Worm (Caenorhabditis elegans) whole organism, young adult: ENCODE measurements around the gene bus-4.
A peak's percentile ranks its signal among the peaks of the same experiment; 100 is the strongest.

ENCODE experiments used
- C17E4.6 ChIP-seq: fragments of 200-800 bp; sonication (Bioruptor generic); IDR thresholded peaks from 2 replicates; pipeline ENCODE4 v1.3.6; 2022; ENCODE audit warnings: missing genetic modification reagents, missing genetic modification characterization, missing compliant biosample characterization
- F33H1.4 ChIP-seq: fragments of 200-800 bp; sonication (Bioruptor generic); IDR thresholded peaks from 2 replicates; pipeline ENCODE4 v1.3.6; 2022; ENCODE audit warnings: missing genetic modification reagents, missing genetic modification characterization, missing compliant biosample characterization
- F37B4.10 ChIP-seq: fragments of 200-800 bp; sonication (Bioruptor generic); IDR thresholded peaks from 2 replicates; pipeline ENCODE4 v1.3.6; 2022; ENCODE audit warnings: missing genetic modification characterization, missing compliant biosample characterization
- F55B11.4 ChIP-seq: sonication (generic microtip); optimal IDR thresholded peaks from 2 replicates; lab custom pipeline; 2016; ENCODE audit warnings: missing compliant biosample characterization, missing genetic modification characterization, borderline replicate concordance; ENCODE audit not compliant: insufficient read depth
- F57C9.4 ChIP-seq: sonication (generic microtip); optimal IDR thresholded peaks from 2 replicates; lab custom pipeline; 2017; ENCODE audit warnings: mild to moderate bottlenecking, missing genetic modification characterization, missing compliant biosample characterization
- K12H6.12 ChIP-seq: fragments of 200-800 bp; sonication (Bioruptor generic); optimal IDR thresholded peaks from 2 replicates; lab custom pipeline; 2018; ENCODE audit warnings: mild to moderate bottlenecking, missing genetic modification characterization, missing compliant biosample characterization
- T07F8.4 ChIP-seq: sonication (generic microtip); optimal IDR thresholded peaks from 2 replicates; lab custom pipeline; 2016; ENCODE audit warnings: mild to moderate bottlenecking, missing genetic modification characterization, moderate library complexity, missing compliant biosample characterization
- Y53G8AR.9 ChIP-seq: fragments of 200-800 bp; sonication (Bioruptor generic); conservative IDR thresholded peaks from 2 replicates; pipeline ENCODE4 v1.3.6; 2022; ENCODE audit warnings: missing genetic modification reagents, missing genetic modification characterization, missing compliant biosample characterization
- Y67H2A.10 ChIP-seq: fragments of 200-800 bp; sonication (Bioruptor generic); conservative IDR thresholded peaks from 2 replicates; pipeline ENCODE4 v1.3.6; 2022; ENCODE audit warnings: missing genetic modification reagents, missing genetic modification characterization, missing compliant biosample characterization
- ama-1 ChIP-seq, 3 experiments: fragments of 150-350 bp in 1 of 3; sonication (generic microtip) in 2 of 3; optimal IDR thresholded peaks; 2 replicates each; lab custom pipeline; 2014 to 2018; ENCODE audit warnings: missing biosample characterization in 2 of 3, missing genetic modification characterization in 2 of 3, missing genetic modification reagents in 2 of 3
- aptf-2 ChIP-seq: fragments of 200-800 bp; sonication (Bioruptor generic); conservative IDR thresholded peaks from 2 replicates; pipeline ENCODE4 v1.3.6; 2022; ENCODE audit warnings: missing genetic modification reagents, missing genetic modification characterization, missing compliant biosample characterization
- aptf-3 ChIP-seq: fragments of 200-800 bp; sonication (Bioruptor generic); IDR thresholded peaks from 2 replicates; pipeline ENCODE4 v1.3.6; 2022; ENCODE audit warnings: missing genetic modification characterization, missing compliant biosample characterization
- athp-1 ChIP-seq: sonication (generic microtip); optimal IDR thresholded peaks from 2 replicates; lab custom pipeline; 2017; ENCODE audit warnings: mild to moderate bottlenecking, missing genetic modification characterization, missing compliant biosample characterization
- bed-2 ChIP-seq: fragments of 200-800 bp; sonication (Bioruptor generic); IDR thresholded peaks from 2 replicates; pipeline ENCODE4 v1.3.6; 2022; ENCODE audit warnings: missing genetic modification reagents, missing genetic modification characterization, missing compliant biosample characterization
- ceh-100 ChIP-seq: fragments of 200-800 bp; sonication (Bioruptor generic); IDR thresholded peaks from 2 replicates; pipeline ENCODE4 v1.3.6; 2022; ENCODE audit warnings: missing genetic modification reagents, missing genetic modification characterization, missing compliant biosample characterization
- ceh-58 ChIP-seq: fragments of 200-800 bp; sonication (Bioruptor generic); IDR thresholded peaks from 2 replicates; pipeline ENCODE4 v1.3.6; 2022; ENCODE audit warnings: missing genetic modification characterization, missing compliant biosample characterization
- ceh-91 ChIP-seq: fragments of 200-800 bp; sonication (Bioruptor generic); IDR thresholded peaks from 2 replicates; pipeline ENCODE4 v1.3.6; 2022; ENCODE audit warnings: missing genetic modification reagents, missing genetic modification characterization, missing compliant biosample characterization
- chd-7 ChIP-seq: sonication (generic microtip); optimal IDR thresholded peaks from 2 replicates; lab custom pipeline; 2016; ENCODE audit warnings: mild to moderate bottlenecking, missing genetic modification characterization, moderate library complexity, missing compliant biosample characterization
- die-1 ChIP-seq: sonication (generic microtip); optimal IDR thresholded peaks from 2 replicates; lab custom pipeline; 2016; ENCODE audit warnings: missing genotype, mild to moderate bottlenecking, missing genetic modification characterization, missing compliant biosample characterization
- egrh-3 ChIP-seq: fragments of 200-800 bp; sonication (Bioruptor generic); IDR thresholded peaks from 2 replicates; pipeline ENCODE4 v1.3.6; 2022; ENCODE audit warnings: missing genetic modification reagents, missing genetic modification characterization, missing compliant biosample characterization
- hsf-1 ChIP-seq: fragments of 200-800 bp; sonication (Bioruptor generic); IDR thresholded peaks from 2 replicates; pipeline ENCODE4 v1.3.6; 2022; ENCODE audit warnings: missing genetic modification reagents, missing genetic modification characterization, missing compliant biosample characterization
- lin-35 ChIP-seq, 3 experiments: fragments of 150-350 bp in 2 of 3; sonication (generic microtip) in 1 of 3; optimal IDR thresholded peaks; 2 replicates each; lab custom pipeline; 2014 to 2018; ENCODE audit warnings: missing biosample characterization in 3 of 3, missing genetic modification characterization in 3 of 3, missing genetic modification reagents in 3 of 3
- lir-1 ChIP-seq: fragments of 200-800 bp; sonication (Bioruptor generic); conservative IDR thresholded peaks from 2 replicates; pipeline ENCODE4 v1.3.6; 2022; ENCODE audit warnings: missing genetic modification reagents, missing genetic modification characterization, missing compliant biosample characterization
- lsl-1 ChIP-seq: fragments of 200-800 bp; sonication (Bioruptor generic); optimal IDR thresholded peaks from 2 replicates; lab custom pipeline; 2018; ENCODE audit warnings: mild to moderate bottlenecking, missing genetic modification characterization, moderate library complexity, missing compliant biosample characterization
- madf-6 ChIP-seq: fragments of 200-800 bp; sonication (Bioruptor generic); IDR thresholded peaks from 2 replicates; pipeline ENCODE4 v1.3.6; 2022; ENCODE audit warnings: missing genetic modification reagents, missing genetic modification characterization, missing compliant biosample characterization
- mes-4 ChIP-seq: sonication (generic microtip); optimal IDR thresholded peaks from 2 replicates; lab custom pipeline; 2016; ENCODE audit warnings: missing genotype, missing genetic modification characterization, missing compliant biosample characterization
- nfya-1 ChIP-seq: sonication (generic microtip); optimal IDR thresholded peaks from 2 replicates; lab custom pipeline; 2017; ENCODE audit warnings: antibody characterized with exemption, missing compliant biosample characterization, missing genetic modification characterization, borderline replicate concordance; ENCODE audit not compliant: insufficient read depth
- nfyb-1 ChIP-seq: fragments of 200-800 bp; sonication (Bioruptor generic); IDR thresholded peaks from 2 replicates; pipeline ENCODE4 v1.3.6; 2022; ENCODE audit warnings: missing genetic modification reagents, missing genetic modification characterization, missing compliant biosample characterization
- nhr-179 ChIP-seq: sonication (generic microtip); optimal IDR thresholded peaks from 2 replicates; lab custom pipeline; 2016; ENCODE audit warnings: mild to moderate bottlenecking, missing genetic modification characterization, missing compliant biosample characterization
- nhr-80 ChIP-seq: sonication (generic microtip); optimal IDR thresholded peaks from 2 replicates; lab custom pipeline; 2016; ENCODE audit warnings: missing genetic modification characterization, missing compliant biosample characterization
- sdz-38 ChIP-seq: sonication (generic microtip); optimal IDR thresholded peaks from 2 replicates; lab custom pipeline; 2016; ENCODE audit warnings: missing genotype, missing genetic modification characterization, missing compliant biosample characterization
- snpc-1.3 ChIP-seq: sonication (generic microtip); optimal IDR thresholded peaks from 2 replicates; lab custom pipeline; 2017; ENCODE audit warnings: missing genetic modification characterization, mild to moderate bottlenecking, missing compliant biosample characterization, antibody characterized with exemption, moderate library complexity, missing genotype, missing genetic modification reagents; ENCODE audit not compliant: insufficient read depth
- snpc-3.4 ChIP-seq: sonication (generic microtip); optimal IDR thresholded peaks from 2 replicates; lab custom pipeline; 2017; ENCODE audit warnings: missing genetic modification characterization, mild to moderate bottlenecking, missing compliant biosample characterization, antibody characterized with exemption, moderate library complexity, missing genotype, missing genetic modification reagents
- snpc-4 ChIP-seq, 5 experiments: fragments of 150-350 bp in 1 of 5; sonication (generic microtip) in 4 of 5; optimal IDR thresholded peaks; 2 replicates each; lab custom pipeline; 2014 to 2018; ENCODE audit warnings: missing genetic modification characterization in 5 of 5, missing biosample characterization in 3 of 5, antibody characterized with exemption in 2 of 5, mild to moderate bottlenecking in 2 of 5, missing compliant biosample characterization in 2 of 5, missing genotype in 2 of 5, moderate library complexity in 2 of 5, missing genetic modification reagents in 1 of 5
- tbx-9 ChIP-seq: sonication (generic microtip); optimal IDR thresholded peaks from 2 replicates; lab custom pipeline; 2016; ENCODE audit warnings: borderline replicate concordance, missing genetic modification characterization, inconsistent platforms, missing compliant biosample characterization
- unc-62 ChIP-seq: fragments of 150-350 bp; optimal IDR thresholded peaks from 2 replicates; lab custom pipeline; 2014; ENCODE audit warnings: missing biosample characterization, missing genetic modification reagents, missing genetic modification characterization
- zfh-2 ChIP-seq: fragments of 200-800 bp; sonication (Bioruptor generic); conservative IDR thresholded peaks from 2 replicates; pipeline ENCODE4 v1.3.6; 2022; ENCODE audit warnings: missing genetic modification reagents, missing genetic modification characterization, missing compliant biosample characterization
- ztf-25 ChIP-seq: fragments of 200-800 bp; sonication (Bioruptor generic); IDR thresholded peaks from 2 replicates; pipeline ENCODE4 v1.3.6; 2022; ENCODE audit warnings: missing genetic modification reagents, missing genetic modification characterization, missing compliant biosample characterization
- ztf-3 ChIP-seq: fragments of 200-800 bp; sonication (Bioruptor generic); optimal IDR thresholded peaks from 2 replicates; lab custom pipeline; 2018; ENCODE audit warnings: mild to moderate bottlenecking, missing genetic modification characterization, missing compliant biosample characterization

bus-4 gene

ce11 chrIV:4658702-4659101, 29.4 kb upstream of the bus-4 start:
- TF ChIP-seq F33H1.4 (GFP tag; lab: Robert Waterston, UW): peak; percentile 70
- peak; percentile 50 for TF ChIP-seq zfh-2 (GFP tag; lab: Robert Waterston, UW)
- peak; percentile 51; the same call in 1 of the 2 replicates for TF ChIP-seq egrh-3
- TF ChIP-seq ceh-91 (GFP tag; lab: Robert Waterston, UW): peak; percentile 9; the same call in 1 of the 2 replicates
- 0 out of 2 replicates have a peak, but pooled peaks have one; percentile 10 for TF ChIP-seq ceh-100 (GFP tag; lab: Robert Waterston, UW)
- TF ChIP-seq ztf-25 (GFP tag; lab: Robert Waterston, UW): 0 out of 2 replicates have a peak, but pooled peaks have one; percentile 52
- TF ChIP-seq lsl-1 (GFP tag; lab: Kevin White, UChicago): peak; percentile 23
- TF ChIP-seq C17E4.6 (GFP tag; lab: Robert Waterston, UW): peak; percentile 53; the same call in 1 of the 2 replicates
- TF ChIP-seq F37B4.10 (GFP tag; lab: Robert Waterston, UW): 0 out of 2 replicates have a peak, but pooled peaks have one; percentile 84
- peak; percentile 37; the same call in 1 of the 2 replicates for TF ChIP-seq hsf-1 (GFP tag; lab: Robert Waterston, UW)
- TF ChIP-seq madf-6 (GFP tag; lab: Robert Waterston, UW): peak; percentile 24; the same call in 1 of the 2 replicates

- TF ChIP-seq lin-35 (GFP tag; optimal IDR thresholded peaks at IDR 0.05; lab: Kevin White, UChicago) (no peak), Y67H2A.10 (no peak), ceh-91 (GFP tag; lab: Robert Waterston, UW) (no peak), nfya-1 (no peak), snpc-3.4 (peak; percentile 16), nhr-179 (tag; lab: Kevin White, UChicago) (no peak), nhr-80 (tag; lab: Kevin White, UChicago) (no peak), sdz-38 (tag; lab: Kevin White, UChicago) (no peak), bed-2 (GFP tag; lab: Robert Waterston, UW) (no peak), nfyb-1 (0 out of 2 replicates have a peak, but pooled peaks have one; percentile 31), tbx-9 (no peak), madf-6 (GFP tag; lab: Robert Waterston, UW) (peak; percentile 41; the same call in 1 of the 2 replicates), snpc-4 (GFP tag; optimal IDR thresholded peaks at IDR 0.05; lab: Kevin White, UChicago) (peak; percentile 1), snpc-4 (tag; optimal IDR thresholded peaks at IDR 0.05; lab: Kevin White, UChicago) (no peak), Y53G8AR.9 (0 out of 2 replicates have a peak, but pooled peaks have one; percentile 35), ceh-100 (GFP tag; lab: Robert Waterston, UW) (peak; percentile 60), ama-1 (optimal IDR thresholded peaks at IDR 0.05; lab: Kevin White, UChicago) (peak; percentile 16), ama-1 (GFP tag; optimal IDR thresholded peaks at IDR 0.05; lab: Kevin White, UChicago) (no peak), ceh-58 (GFP tag; lab: Robert Waterston, UW) (no peak)
Measured at ce11 chrIV:4659277-4659676, 28.8 kb upstream of the bus-4 start, which contains the start of gene mrps-21. TSS of gene mrps-21 (minus strand) at chrIV:4659517.

ce11 chrIV:4660151-4661041, 27.7 kb upstream of the bus-4 start, which contains the start of the genes F29B9.11 and jmjd-1.2:
TSS of gene F29B9.11 (minus strand) at chrIV:4660201.
TSS of gene jmjd-1.2 (plus strand) at chrIV:4660991.
- peak; percentile 85 for TF ChIP-seq lsl-1 (GFP tag; lab: Kevin White, UChicago)
- TF ChIP-seq die-1 (tag; lab: Kevin White, UChicago): peak; percentile 40
- 0 out of 2 replicates have a peak, but pooled peaks have one; percentile 36 for TF ChIP-seq Y67H2A.10
- peak; percentile 85 for TF ChIP-seq bed-2 (GFP tag; lab: Robert Waterston, UW)
- TF ChIP-seq snpc-1.3 (tag; lab: Kevin White, UChicago): peak; percentile 50
- TF ChIP-seq aptf-2 (GFP tag; lab: Robert Waterston, UW): peak; percentile 76
- TF ChIP-seq F57C9.4: no peak
- no peak for TF ChIP-seq unc-62 (GFP tag; lab: Kevin White, UChicago)
- TF ChIP-seq K12H6.12: peak; percentile 97
- TF ChIP-seq ztf-3 (GFP tag; lab: Kevin White, UChicago): peak; percentile 28
- peak; percentile 82; the same call in 1 of the 2 replicates for TF ChIP-seq C17E4.6 (GFP tag; lab: Robert Waterston, UW)
- TF ChIP-seq T07F8.4 (tag; lab: Kevin White, UChicago): peak; percentile 6
- peak; percentile 88 for TF ChIP-seq athp-1 (tag; lab: Kevin White, UChicago)
- peak; percentile 84 for TF ChIP-seq snpc-3.4
- peak; percentile 80 for TF ChIP-seq lir-1 (GFP tag; lab: Robert Waterston, UW)
- TF ChIP-seq F55B11.4 (tag; lab: Kevin White, UChicago): no peak
- TF ChIP-seq F33H1.4 (GFP tag; lab: Robert Waterston, UW): peak; percentile 97
- 0 out of 2 replicates have a peak, but pooled peaks have one; percentile 30 for TF ChIP-seq ztf-25 (GFP tag; lab: Robert Waterston, UW)
- no peak for TF ChIP-seq aptf-3 (GFP tag; lab: Robert Waterston, UW)
- peak; percentile 86 for TF ChIP-seq ceh-91 (GFP tag; lab: Robert Waterston, UW)
- peak; percentile 68 for TF ChIP-seq chd-7 (tag; lab: Kevin White, UChicago)
- TF ChIP-seq mes-4 (tag; lab: Kevin White, UChicago): no peak
- TF ChIP-seq tbx-9: no peak
